Fruit fly (Drosophila melanogaster) whole organism, pupa: Measurements from ENCODE around the gene CG17267.

Experiments used
- CG13204 ChIP-seq: fragments of 200-800 bp; sonication (Bioruptor generic); optimal IDR thresholded peaks from 2 replicates; lab custom pipeline; 2018; ENCODE audit warnings: missing biosample characterization, mild to moderate bottlenecking, missing genetic modification characterization, moderate library complexity
- CG15710 ChIP-seq: fragments of 200-800 bp; sonication (Bioruptor generic); optimal IDR thresholded peaks from 2 replicates; lab custom pipeline; 2018; ENCODE audit warnings: missing biosample characterization, mild to moderate bottlenecking, missing genetic modification characterization, moderate library complexity
- CG4496 ChIP-seq: fragments of 200-800 bp; sonication (Bioruptor generic); IDR thresholded peaks from 3 replicates; pipeline ENCODE4 v1.3.6; 2022; ENCODE audit warnings: missing biosample characterization, missing genetic modification characterization
- CG8159 ChIP-seq: fragments of 200-800 bp; sonication (Bioruptor generic); optimal IDR thresholded peaks from 3 replicates; lab custom pipeline; 2018; ENCODE audit warnings: missing biosample characterization, mild to moderate bottlenecking, missing genetic modification characterization, moderate library complexity
- CG8301 ChIP-seq: fragments of 200-800 bp; sonication (Bioruptor generic); optimal IDR thresholded peaks from 2 replicates; lab custom pipeline; 2018; ENCODE audit warnings: missing biosample characterization, mild to moderate bottlenecking, missing genetic modification characterization
- CG9948 ChIP-seq: fragments of 200-800 bp; sonication (Bioruptor generic); optimal IDR thresholded peaks from 2 replicates; lab custom pipeline; 2018; ENCODE audit warnings: missing biosample characterization, mild to moderate bottlenecking, missing genetic modification characterization, moderate library complexity
- EcR ChIP-seq: fragments of 200-800 bp; sonication (Bioruptor generic); optimal IDR thresholded peaks from 3 replicates; lab custom pipeline; 2019; ENCODE audit warnings: missing biosample characterization, missing genetic modification characterization, mild to moderate bottlenecking, moderate library complexity, missing genetic modification reagents
- Pif1B ChIP-seq: fragments of 200-800 bp; sonication (Bioruptor generic); optimal IDR thresholded peaks from 3 replicates; lab custom pipeline; 2016; ENCODE audit warnings: missing biosample characterization, missing genetic modification characterization

- TF ChIP-seq CG8159 (tag; lab: Kevin White, UChicago) (peak; percentile 86), Pif1B (GFP tag; lab: Kevin White, UChicago) (peak; percentile 97), EcR (peak; percentile 69), CG4496 (GFP tag; lab: Robert Waterston, UW) (peak; percentile 99), CG13204 (GFP tag; lab: Kevin White, UChicago) (peak; percentile 95), CG8301 (tag; lab: Kevin White, UChicago) (peak; percentile 89), CG15710 (tag; lab: Kevin White, UChicago) (peak; percentile 89), CG9948 (peak; percentile 73)
These were observed 39.5 kb upstream of the CG17267 start for dm6 chr3R:20778285-20778926.
